Worm (Caenorhabditis elegans): ENCODE data around the gene R10H10.4.

- TF ChIP-seq blmp-1 (tag; optimal IDR thresholded peaks at IDR 0.05; ENCODE audit: insufficient read depth) (no peak), unc-39 (tag; optimal IDR thresholded peaks at IDR 0.05) (no peak), nhr-237 (tag; optimal IDR thresholded peaks at IDR 0.05) (no peak), nhr-25 (tag; optimal IDR thresholded peaks at IDR 0.05) (no peak), ama-1 (optimal IDR thresholded peaks at IDR 0.05) (no peak), nhr-23 (tag; optimal IDR thresholded peaks at IDR 0.05) (no peak), elt-3 (tag; optimal IDR thresholded peaks at IDR 0.05) (no peak), ztf-11 (tag; optimal IDR thresholded peaks at IDR 0.05) (no peak), mab-5 (tag; optimal IDR thresholded peaks at IDR 0.05) (no peak), unc-62 (GFP tag; optimal IDR thresholded peaks at IDR 0.05) (no peak), unc-55 (GFP tag; optimal IDR thresholded peaks at IDR 0.05) (no peak)
These were observed 3.5 kb upstream of the R10H10.4 start for ce11 chrIV:10398244-10398643.

Data from whole organism, L2 larva.